Worm (Caenorhabditis elegans): Measurements from ENCODE around the gene sdz-31.

DNA sequence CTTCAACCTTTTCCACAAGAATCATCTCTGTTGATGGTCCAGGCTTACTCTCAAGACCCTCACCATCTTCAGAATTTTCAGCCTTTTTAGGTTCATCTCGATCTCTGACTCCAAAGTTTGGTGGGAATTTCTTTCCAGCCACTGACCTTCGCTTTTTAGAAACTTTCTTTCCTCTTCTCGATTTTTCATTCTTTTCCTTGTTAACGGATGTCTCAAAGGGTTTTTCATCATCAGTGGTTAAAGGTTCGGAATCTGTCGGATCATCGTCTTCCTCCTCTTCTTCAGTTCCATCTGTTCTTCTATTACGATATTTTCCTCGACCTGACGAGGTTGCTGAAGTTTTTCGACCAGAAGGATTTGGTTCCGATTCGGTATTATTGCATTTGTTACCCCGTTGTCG, 31.4 kb upstream of the sdz-31 start:
- no peak for TF ChIP-seq fkh-4 (tag; optimal IDR thresholded peaks at IDR 0.05; ENCODE audit: borderline replicate concordance)
- TF ChIP-seq C16A3.4 (tag; optimal IDR thresholded peaks at IDR 0.05): no peak
- TF ChIP-seq ces-1 (GFP tag; optimal IDR thresholded peaks at IDR 0.05): no peak
